Fruit fly (Drosophila melanogaster) whole organism, embryonic: ENCODE measurements around the gene IFT54.

ENCODE experiments used
- B-H1 ChIP-seq: fragments of 200-800 bp; sonication (Bioruptor generic); IDR thresholded peaks from 3 replicates; pipeline ENCODE4 v1.3.6; 2022; ENCODE audit warnings: missing biosample characterization, missing genetic modification characterization
- CG12659 ChIP-seq: fragments of 200-800 bp; sonication (Bioruptor generic); optimal IDR thresholded peaks from 3 replicates; lab custom pipeline; 2017; ENCODE audit warnings: mild to moderate bottlenecking, missing biosample characterization, missing genetic modification reagents, missing genetic modification characterization
- CG13296 ChIP-seq: fragments of 200-800 bp; sonication (Bioruptor generic); optimal IDR thresholded peaks from 3 replicates; lab custom pipeline; 2018; ENCODE audit warnings: missing biosample characterization, mild to moderate bottlenecking, missing genetic modification characterization
- CG13424 ChIP-seq: fragments of 200-800 bp; sonication (Bioruptor generic); optimal IDR thresholded peaks from 2 replicates; lab custom pipeline; 2019; ENCODE audit warnings: missing biosample characterization, mild to moderate bottlenecking, missing genetic modification characterization, moderate library complexity
- CG15601 ChIP-seq: fragments of 200-800 bp; sonication (Bioruptor generic); optimal IDR thresholded peaks from 3 replicates; lab custom pipeline; 2019; ENCODE audit warnings: missing biosample characterization, mild to moderate bottlenecking, missing genetic modification characterization, moderate library complexity
- CG16779 ChIP-seq: fragments of 200-800 bp; sonication (Bioruptor generic); IDR thresholded peaks from 2 replicates; pipeline ENCODE4 v1.3.6; 2022; ENCODE audit warnings: missing biosample characterization, missing genetic modification characterization
- CG17829 ChIP-seq: fragments of 200-800 bp; optimal IDR thresholded peaks from 2 replicates; lab custom pipeline; 2019; ENCODE audit warnings: missing biosample characterization, mild to moderate bottlenecking, missing genetic modification characterization, moderate library complexity
- CG18262 ChIP-seq: fragments of 200-800 bp; optimal IDR thresholded peaks from 3 replicates; lab custom pipeline; 2019; ENCODE audit warnings: missing biosample characterization, mild to moderate bottlenecking, missing genetic modification characterization, moderate library complexity
- CG1832 ChIP-seq: fragments of 200-800 bp; sonication (Bioruptor generic); optimal IDR thresholded peaks from 2 replicates; lab custom pipeline; 2017; ENCODE audit warnings: missing biosample characterization, mild to moderate bottlenecking, missing genetic modification characterization, inconsistent platforms
- CG2889 ChIP-seq: fragments of 200-800 bp; sonication (Bioruptor generic); IDR thresholded peaks from 3 replicates; pipeline ENCODE4 v1.3.6; 2022; ENCODE audit warnings: missing biosample characterization, missing genetic modification characterization
- CG30431 ChIP-seq: fragments of 200-800 bp; sonication (Bioruptor generic); optimal IDR thresholded peaks from 2 replicates; lab custom pipeline; 2017; ENCODE audit warnings: missing biosample characterization, missing genetic modification characterization
- CG31365 ChIP-seq: fragments of 200-800 bp; sonication (Bioruptor generic); optimal IDR thresholded peaks from 2 replicates; lab custom pipeline; 2018; ENCODE audit warnings: missing biosample characterization, mild to moderate bottlenecking, missing genetic modification characterization
- CG34376 ChIP-seq: fragments of 200-800 bp; sonication (Bioruptor generic); optimal IDR thresholded peaks from 2 replicates; lab custom pipeline; 2018; ENCODE audit warnings: missing biosample characterization, mild to moderate bottlenecking, missing genetic modification characterization
- CG4282 ChIP-seq: fragments of 200-800 bp; sonication (Bioruptor generic); optimal IDR thresholded peaks from 2 replicates; lab custom pipeline; 2016; ENCODE audit warnings: missing biosample characterization, missing genetic modification characterization
- CG6683 ChIP-seq: fragments of 200-800 bp; sonication (Bioruptor generic); optimal IDR thresholded peaks from 2 replicates; lab custom pipeline; 2017; ENCODE audit warnings: missing biosample characterization, mild to moderate bottlenecking, missing genetic modification characterization, missing genetic modification reagents
- CG6791 ChIP-seq: fragments of 200-800 bp; sonication (Bioruptor generic); IDR thresholded peaks from 3 replicates; pipeline ENCODE4 v1.3.6; 2022; ENCODE audit warnings: missing biosample characterization, missing genetic modification characterization; ENCODE audit not compliant: partially characterized antibody
- CG8290 ChIP-seq, 3 experiments: fragments of 200-800 bp; sonication (Bioruptor generic); optimal IDR thresholded peaks; 2 replicates each; lab custom pipeline; 2016 to 2019; ENCODE audit warnings: missing biosample characterization in 3 of 3, missing genetic modification characterization in 3 of 3, mild to moderate bottlenecking in 2 of 3, moderate library complexity in 1 of 3
- CG9215 ChIP-seq: fragments of 200-800 bp; sonication (Bioruptor generic); IDR thresholded peaks from 2 replicates; pipeline ENCODE4 v1.3.6; 2022; ENCODE audit warnings: missing biosample characterization, missing genetic modification characterization
- CG9609 ChIP-seq: fragments of 200-800 bp; sonication (Bioruptor generic); optimal IDR thresholded peaks from 3 replicates; lab custom pipeline; 2016; ENCODE audit warnings: missing biosample characterization, missing genetic modification characterization
- CTCF ChIP-seq: fragments of 200-800 bp; sonication (Bioruptor generic); optimal IDR thresholded peaks from 2 replicates; lab custom pipeline; 2017; ENCODE audit warnings: missing biosample characterization, mild to moderate bottlenecking, missing genetic modification characterization, moderate library complexity
- Camta ChIP-seq: fragments of 200-800 bp; sonication (Bioruptor generic); optimal IDR thresholded peaks from 2 replicates; lab custom pipeline; 2016; ENCODE audit warnings: missing biosample characterization, missing genetic modification characterization
- Chrac-16 ChIP-seq: fragments of 200-800 bp; sonication (Bioruptor generic); optimal IDR thresholded peaks from 3 replicates; lab custom pipeline; 2016; ENCODE audit warnings: missing biosample characterization, missing genetic modification characterization
- E2f1 ChIP-seq: fragments of 200-800 bp; sonication (Bioruptor generic); IDR thresholded peaks from 2 replicates; pipeline ENCODE4 v1.3.6; 2022; ENCODE audit warnings: missing biosample characterization, missing genetic modification characterization
- H15 ChIP-seq: fragments of 200-800 bp; sonication (Bioruptor generic); IDR thresholded peaks from 3 replicates; pipeline ENCODE4 v1.3.6; 2022; ENCODE audit warnings: missing biosample characterization, missing genetic modification characterization
- H2.0 ChIP-seq: fragments of 200-800 bp; sonication (Bioruptor generic); IDR thresholded peaks from 2 replicates; pipeline ENCODE4 v1.3.6; 2022; ENCODE audit warnings: missing biosample characterization, missing genetic modification characterization
- Hmx ChIP-seq: fragments of 200-800 bp; sonication (Bioruptor generic); optimal IDR thresholded peaks from 2 replicates; lab custom pipeline; 2016; ENCODE audit warnings: missing biosample characterization, missing genetic modification characterization
- Hr39 ChIP-seq: fragments of >200 bp; optimal IDR thresholded peaks from 2 replicates; lab custom pipeline; 2017
- MESR4 ChIP-seq: fragments of 200-800 bp; sonication (Bioruptor generic); optimal IDR thresholded peaks from 2 replicates; lab custom pipeline; 2018; ENCODE audit warnings: missing biosample characterization, mild to moderate bottlenecking, missing genetic modification characterization, moderate library complexity
- MTF-1 ChIP-seq: fragments of 200-800 bp; sonication (Bioruptor generic); optimal IDR thresholded peaks from 2 replicates; lab custom pipeline; 2018; ENCODE audit warnings: missing biosample characterization, mild to moderate bottlenecking, missing genetic modification characterization, borderline replicate concordance
- Scr ChIP-seq: fragments of 200-800 bp; sonication (Bioruptor generic); IDR thresholded peaks from 2 replicates; pipeline ENCODE4 v1.3.6; 2022; ENCODE audit warnings: missing biosample characterization, missing genetic modification characterization; ENCODE audit not compliant: partially characterized antibody
- TFAM ChIP-seq: fragments of 200-800 bp; sonication (Bioruptor generic); optimal IDR thresholded peaks from 2 replicates; lab custom pipeline; 2017; ENCODE audit warnings: missing biosample characterization, missing genetic modification characterization, inconsistent platforms
- Tbp ChIP-seq: fragments of >200 bp; optimal IDR thresholded peaks from 2 replicates; lab custom pipeline; 2018; ENCODE audit warnings: missing biosample characterization, missing genetic modification characterization
- Xbp1 ChIP-seq: fragments of 200-800 bp; sonication (Bioruptor generic); optimal IDR thresholded peaks from 3 replicates; lab custom pipeline; 2016; ENCODE audit warnings: missing biosample characterization, mild to moderate bottlenecking, missing genetic modification characterization
- abd-A ChIP-seq: fragments of 200-800 bp; sonication (Bioruptor generic); optimal IDR thresholded peaks from 3 replicates; lab custom pipeline; 2019; ENCODE audit warnings: missing biosample characterization, mild to moderate bottlenecking, missing genetic modification characterization, moderate library complexity
- ase ChIP-seq: fragments of 200-800 bp; sonication (Bioruptor generic); IDR thresholded peaks from 3 replicates; pipeline ENCODE4 v1.3.6; 2022; ENCODE audit warnings: missing biosample characterization, missing genetic modification characterization
- bigmax ChIP-seq: fragments of 200-800 bp; sonication (Bioruptor generic); optimal IDR thresholded peaks from 2 replicates; lab custom pipeline; 2018; ENCODE audit warnings: missing biosample characterization, mild to moderate bottlenecking, missing genetic modification characterization
- bowl ChIP-seq: fragments of 200-800 bp; sonication (Bioruptor generic); IDR thresholded peaks from 2 replicates; pipeline ENCODE4 v1.3.6; 2022; ENCODE audit warnings: missing biosample characterization, missing genetic modification characterization
- bsh ChIP-seq, 2 experiments: fragments of 200-800 bp; sonication (Bioruptor generic); optimal IDR thresholded peaks; 2 replicates each; lab custom pipeline; 2017 to 2018; ENCODE audit warnings: mild to moderate bottlenecking in 2 of 2, missing biosample characterization in 2 of 2, missing genetic modification characterization in 2 of 2, moderate library complexity in 1 of 2
- chn ChIP-seq: fragments of 200-800 bp; sonication (Bioruptor generic); optimal IDR thresholded peaks from 2 replicates; lab custom pipeline; 2016; ENCODE audit warnings: missing biosample characterization, missing genetic modification characterization
- da ChIP-seq: fragments of 200-800 bp; sonication (Bioruptor generic); optimal IDR thresholded peaks from 2 replicates; lab custom pipeline; 2016; ENCODE audit warnings: missing biosample characterization, missing genetic modification characterization
- dmrt11E ChIP-seq: fragments of 200-800 bp; sonication (Bioruptor generic); optimal IDR thresholded peaks from 3 replicates; lab custom pipeline; 2018; ENCODE audit warnings: missing biosample characterization, mild to moderate bottlenecking, missing genetic modification characterization, moderate library complexity
- jumu ChIP-seq: fragments of 200-800 bp; sonication (Bioruptor generic); optimal IDR thresholded peaks from 3 replicates; lab custom pipeline; 2016; ENCODE audit warnings: missing biosample characterization, missing genetic modification characterization
- nau ChIP-seq: fragments of 200-800 bp; sonication (Bioruptor generic); optimal IDR thresholded peaks from 3 replicates; lab custom pipeline; 2017; ENCODE audit warnings: missing biosample characterization, mild to moderate bottlenecking, missing genetic modification characterization, missing genetic modification reagents
- nom ChIP-seq: fragments of 200-800 bp; sonication (Bioruptor generic); optimal IDR thresholded peaks from 2 replicates; lab custom pipeline; 2017; ENCODE audit warnings: missing biosample characterization, missing genetic modification characterization, mild to moderate bottlenecking, moderate library complexity, missing genetic modification reagents
- pros ChIP-seq: fragments of 200-800 bp; sonication (Bioruptor generic); optimal IDR thresholded peaks from 3 replicates; lab custom pipeline; 2019; ENCODE audit warnings: missing biosample characterization, mild to moderate bottlenecking, missing genetic modification characterization, moderate library complexity
- sd ChIP-seq: fragments of 200-800 bp; sonication (Bioruptor generic); optimal IDR thresholded peaks from 3 replicates; lab custom pipeline; 2018; ENCODE audit warnings: missing biosample characterization, mild to moderate bottlenecking, missing genetic modification characterization, moderate library complexity
- sima ChIP-seq: fragments of 200-800 bp; sonication (Bioruptor generic); optimal IDR thresholded peaks from 2 replicates; lab custom pipeline; 2016; ENCODE audit warnings: missing biosample characterization, missing genetic modification characterization
- sna ChIP-seq: fragments of 200-800 bp; sonication (Bioruptor generic); IDR thresholded peaks from 2 replicates; pipeline ENCODE4 v1.3.6; 2022; ENCODE audit warnings: missing biosample characterization, missing genetic modification characterization; ENCODE audit not compliant: partially characterized antibody
- tgo ChIP-seq: fragments of 200-800 bp; sonication (Bioruptor generic); IDR thresholded peaks from 3 replicates; pipeline ENCODE4 v1.3.6; 2022; ENCODE audit warnings: missing biosample characterization, missing genetic modification characterization

Gene IFT54

DNA sequence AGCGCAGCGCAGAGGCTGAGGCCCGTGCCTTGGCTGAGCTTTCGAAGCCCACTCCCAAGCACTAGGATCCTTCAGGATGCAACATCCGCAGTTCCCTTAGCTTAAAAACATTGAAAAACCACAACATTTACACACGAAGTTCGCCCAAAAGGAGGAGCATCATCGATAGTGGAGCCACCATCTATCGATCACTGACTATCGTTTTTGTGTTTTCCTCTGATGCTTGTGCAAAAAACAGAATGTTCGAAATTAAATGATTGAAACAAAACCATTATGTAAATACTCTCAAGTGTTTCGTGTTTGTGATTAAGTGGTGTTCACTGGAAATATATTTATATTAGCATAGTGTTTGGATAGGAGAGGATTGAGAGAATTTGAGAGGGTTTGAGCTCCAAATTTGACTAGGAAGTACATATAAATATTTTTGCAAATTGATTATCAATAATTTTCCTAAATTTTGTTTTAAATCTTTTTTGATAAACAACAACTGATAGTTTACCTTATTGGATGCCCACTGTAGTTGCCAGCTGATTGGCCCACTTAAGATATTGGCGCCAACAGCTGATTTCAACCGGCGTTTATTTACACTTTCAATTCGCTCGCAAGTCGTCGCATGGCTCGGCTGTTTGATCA, 25.4 kb downstream of the IFT54 start, which contains the start of gene spn-B (continued):
- peak; percentile 42; the same call in 1 of the 2 replicates for TF ChIP-seq CG9215 (GFP tag; lab: Robert Waterston, UW)
- TF ChIP-seq Tbp (GFP tag; lab: Kevin White, UChicago) = no peak
- peak; percentile 67 for TF ChIP-seq CG12659 (GFP tag; lab: Kevin White, UChicago)
- peak; percentile 63 for TF ChIP-seq CG6683 (GFP tag; lab: Kevin White, UChicago)
- TF ChIP-seq CG17829 (tag; lab: Kevin White, UChicago) = peak; percentile 83
- TF ChIP-seq CG9609 (GFP tag; lab: Kevin White, UChicago) = peak; percentile 2
- TF ChIP-seq abd-A (tag; lab: Kevin White, UChicago) = no peak
- TF ChIP-seq Xbp1 = peak; percentile 78
- no peak for TF ChIP-seq MESR4
- peak; percentile 73 for TF ChIP-seq tgo (GFP tag; lab: Robert Waterston, UW)
- no peak for TF ChIP-seq CG31365
- no peak for TF ChIP-seq nau (GFP tag; lab: Kevin White, UChicago)
- TF ChIP-seq dmrt11E (tag; lab: Kevin White, UChicago) = peak; percentile 77
- TF ChIP-seq pros (GFP tag; lab: Kevin White, UChicago) = peak; percentile 51
- TF ChIP-seq MTF-1 (GFP tag; lab: Kevin White, UChicago) = peak; percentile 55
- TF ChIP-seq Camta (GFP tag; lab: Kevin White, UChicago) = peak; percentile 40
- TF ChIP-seq Scr (GFP tag; lab: Robert Waterston, UW) = peak; percentile 52
- peak; percentile 57 for TF ChIP-seq Chrac-16
- TF ChIP-seq sna (GFP tag; lab: Robert Waterston, UW) = peak; percentile 36; the same call in 1 of the 2 replicates
- peak; percentile 18 for TF ChIP-seq sima (GFP tag; lab: Kevin White, UChicago)
- TF ChIP-seq CG30431 (GFP tag; lab: Kevin White, UChicago) = peak; percentile 45
- TF ChIP-seq da (GFP tag; lab: Kevin White, UChicago) = no peak
- 0 out of 2 replicates have a peak, but pooled peaks have one; percentile 38 for TF ChIP-seq bowl (GFP tag; lab: Robert Waterston, UW)
- TF ChIP-seq sd (tag; lab: Kevin White, UChicago) = peak; percentile 29
- TF ChIP-seq CG13424 = peak; percentile 77
- TF ChIP-seq CG16779 (GFP tag; lab: Robert Waterston, UW) = no peak
- TF ChIP-seq bsh (GFP tag; optimal IDR thresholded peaks at IDR 0.05; lab: Kevin White, UChicago) = peak; percentile 0 to 80
- peak; percentile 77 for TF ChIP-seq E2f1 (GFP tag; lab: Robert Waterston, UW)
- no peak for TF ChIP-seq CG1832 (GFP tag; lab: Kevin White, UChicago)
- TF ChIP-seq CG6791 (GFP tag; lab: Robert Waterston, UW) = 0 out of 3 replicates have a peak, but pooled peaks have one; percentile 7
- TF ChIP-seq CG8290 (GFP tag; optimal IDR thresholded peaks at IDR 0.05; lab: Kevin White, UChicago) = peak; percentile 88
- TF ChIP-seq CG8290 (tag; optimal IDR thresholded peaks at IDR 0.05; lab: Kevin White, UChicago) = peak; percentile 38 to 50
- TF ChIP-seq CG15601 (tag; lab: Kevin White, UChicago) = peak; percentile 100
- TF ChIP-seq B-H1 (GFP tag; lab: Robert Waterston, UW) = peak; percentile 51; the same call in 2 of the 3 replicates
- TF ChIP-seq Hr39 (lab: Kevin White, UChicago) = no peak
- TF ChIP-seq bigmax (GFP tag; lab: Kevin White, UChicago) = no peak
- 0 out of 3 replicates have a peak, but pooled peaks have one; percentile 48 for TF ChIP-seq ase
- peak; percentile 82 for TF ChIP-seq CG13296
- TF ChIP-seq H15 (GFP tag; lab: Robert Waterston, UW) = 0 out of 3 replicates have a peak, but pooled peaks have one; percentile 55
- peak; percentile 43 for TF ChIP-seq jumu (GFP tag; lab: Kevin White, UChicago)
- peak; percentile 83 for TF ChIP-seq CG18262 (tag; lab: Kevin White, UChicago)
- TF ChIP-seq CTCF (GFP tag; lab: Kevin White, UChicago) = peak; percentile 49
- no peak for TF ChIP-seq CG4282 (GFP tag; lab: Kevin White, UChicago)
- TF ChIP-seq CG2889 (GFP tag; lab: Robert Waterston, UW) = no peak
- peak; percentile 65 for TF ChIP-seq chn
- no peak for TF ChIP-seq TFAM
- TF ChIP-seq CG34376 (GFP tag; lab: Kevin White, UChicago) = peak; percentile 75
- peak; percentile 66 for TF ChIP-seq H2.0 (GFP tag; lab: Robert Waterston, UW)
- peak; percentile 64 for TF ChIP-seq nom (GFP tag; lab: Kevin White, UChicago)
- peak; percentile 59 for TF ChIP-seq Hmx (GFP tag; lab: Kevin White, UChicago)
